Worm (Caenorhabditis elegans): ENCODE data around the gene F23G4.1.

The F23G4.1 gene

ce11 chrX:6593178-6593786 lies 9.7 kb downstream of the F23G4.1 start:
- TF ChIP-seq sma-3 (GFP tag; optimal IDR thresholded peaks at IDR 0.05): no peak
- no peak for TF ChIP-seq ZK546.5 (tag; optimal IDR thresholded peaks at IDR 0.05)
- TF ChIP-seq snpc-4 (tag; optimal IDR thresholded peaks at IDR 0.05): peak; percentile 40
- no peak for TF ChIP-seq ama-1 (optimal IDR thresholded peaks at IDR 0.05)
- TF ChIP-seq sma-9 (GFP tag; optimal IDR thresholded peaks at IDR 0.05): peak; percentile 83
- TF ChIP-seq sma-9 (tag; optimal IDR thresholded peaks at IDR 0.05): no peak
- TF ChIP-seq lsy-2 (tag; optimal IDR thresholded peaks at IDR 0.05): peak; percentile 35 to 70
- peak; percentile 70 for TF ChIP-seq egl-27 (tag; optimal IDR thresholded peaks at IDR 0.05)
- TF ChIP-seq blmp-1 (tag; optimal IDR thresholded peaks at IDR 0.05; ENCODE audit: insufficient read depth): no peak
- peak in 1 of 2 experiments; percentile 1 for TF ChIP-seq mdl-1 (tag; optimal IDR thresholded peaks at IDR 0.05)
- peak; percentile 15 for TF ChIP-seq nhr-11 (tag; optimal IDR thresholded peaks at IDR 0.05)
- TF ChIP-seq ztf-11 (tag; optimal IDR thresholded peaks at IDR 0.05): no peak
- no peak for TF ChIP-seq zag-1 (tag; optimal IDR thresholded peaks at IDR 0.05)
- TF ChIP-seq nhr-129 (tag; optimal IDR thresholded peaks at IDR 0.05): peak; percentile 91
- TF ChIP-seq skn-1 (tag; optimal IDR thresholded peaks at IDR 0.05): peak; percentile 44
- TF ChIP-seq nhr-77 (tag; optimal IDR thresholded peaks at IDR 0.05): no peak
- no peak for TF ChIP-seq R02D3.7 (tag; optimal IDR thresholded peaks at IDR 0.05)
- no peak for TF ChIP-seq unc-62 (GFP tag; optimal IDR thresholded peaks at IDR 0.05)
- TF ChIP-seq elt-3 (tag; optimal IDR thresholded peaks at IDR 0.05): no peak
- no peak for TF ChIP-seq peb-1 (tag; optimal IDR thresholded peaks at IDR 0.05)
- TF ChIP-seq ztf-1 (GFP tag; conservative IDR thresholded peaks at IDR 0.05): no peak
- no peak for TF ChIP-seq lin-39 (tag; optimal IDR thresholded peaks at IDR 0.05)
- peak; percentile 25 for TF ChIP-seq nhr-6 (tag; optimal IDR thresholded peaks at IDR 0.05)
- TF ChIP-seq ztf-4 (tag; optimal IDR thresholded peaks at IDR 0.05): no peak
- TF ChIP-seq nhr-23 (tag; optimal IDR thresholded peaks at IDR 0.05): no peak
- peak; percentile 81 for TF ChIP-seq unc-55 (GFP tag; optimal IDR thresholded peaks at IDR 0.05)
- TF ChIP-seq gmeb-1 (tag; optimal IDR thresholded peaks at IDR 0.05): peak; percentile 66
- no peak for TF ChIP-seq nhr-237 (tag; optimal IDR thresholded peaks at IDR 0.05)
- TF ChIP-seq elt-1 (tag; optimal IDR thresholded peaks at IDR 0.05): no peak
- TF ChIP-seq mbf-1 (tag; optimal IDR thresholded peaks at IDR 0.05): no peak
- peak; percentile 63 for TF ChIP-seq crh-2 (tag; optimal IDR thresholded peaks at IDR 0.05)
- TF ChIP-seq sem-4 (tag; optimal IDR thresholded peaks at IDR 0.05): no peak
- peak; percentile 61 for TF ChIP-seq lin-13 (GFP tag; optimal IDR thresholded peaks at IDR 0.05)
- TF ChIP-seq dmd-4 (tag; optimal IDR thresholded peaks at IDR 0.05): no peak
- no peak for TF ChIP-seq lin-11 (tag; optimal IDR thresholded peaks at IDR 0.05)
- TF ChIP-seq alr-1 (tag; optimal IDR thresholded peaks at IDR 0.05): no peak
- peak; percentile 46 for TF ChIP-seq fos-1 (tag; optimal IDR thresholded peaks at IDR 0.05)
- no peak for TF ChIP-seq ceh-16 (tag; optimal IDR thresholded peaks at IDR 0.05)
- no peak for TF ChIP-seq aly-2 (tag; optimal IDR thresholded peaks at IDR 0.05)
- peak; percentile 29 for TF ChIP-seq C34F6.9 (tag; optimal IDR thresholded peaks at IDR 0.05)
- TF ChIP-seq nhr-10 (tag; optimal IDR thresholded peaks at IDR 0.05): no peak
- peak; percentile 29 for TF ChIP-seq mab-5 (tag; optimal IDR thresholded peaks at IDR 0.05)
- peak; percentile 81 for TF ChIP-seq F13H6.1 (tag; optimal IDR thresholded peaks at IDR 0.05)
- no peak for TF ChIP-seq ceh-82 (tag; optimal IDR thresholded peaks at IDR 0.05)
- no peak for TF ChIP-seq Y55F3AM.14 (GFP tag; optimal IDR thresholded peaks at IDR 0.05)
- TF ChIP-seq unc-39 (tag; optimal IDR thresholded peaks at IDR 0.05): no peak
- no peak for TF ChIP-seq nhr-12 (tag; optimal IDR thresholded peaks at IDR 0.05)
- TF ChIP-seq nhr-25 (tag; optimal IDR thresholded peaks at IDR 0.05): no peak
- peak; percentile 53 for TF ChIP-seq nhr-21 (tag; optimal IDR thresholded peaks at IDR 0.05)
